Fruit fly (Drosophila melanogaster) whole organism, embryonic: ENCODE measurements around the gene CG17202.

Experiments used
- Adf1 ChIP-seq: fragments of 200-800 bp; sonication (Bioruptor generic); IDR thresholded peaks from 2 replicates; pipeline ENCODE4 v1.3.6; 2022; ENCODE audit warnings: missing biosample characterization, missing genetic modification characterization
- Atf-2 ChIP-seq: fragments of 200-800 bp; sonication (Bioruptor generic); optimal IDR thresholded peaks from 2 replicates; lab custom pipeline; 2016; ENCODE audit warnings: missing biosample characterization, missing genetic modification characterization
- CG10366 ChIP-seq: fragments of 200-800 bp; sonication (Bioruptor generic); IDR thresholded peaks from 2 replicates; pipeline ENCODE4 v1.3.6; 2022; ENCODE audit warnings: missing biosample characterization, missing genetic modification characterization
- CG11085 ChIP-seq: fragments of 200-800 bp; sonication (Bioruptor generic); IDR thresholded peaks from 2 replicates; pipeline ENCODE4 v1.3.6; 2022; ENCODE audit warnings: missing biosample characterization, missing genetic modification characterization
- CG12219 ChIP-seq: fragments of 200-800 bp; sonication (Bioruptor generic); optimal IDR thresholded peaks from 3 replicates; lab custom pipeline; 2018; ENCODE audit warnings: missing biosample characterization, mild to moderate bottlenecking, missing genetic modification characterization
- CG14050 ChIP-seq: fragments of 200-800 bp; sonication (Bioruptor generic); IDR thresholded peaks from 3 replicates; pipeline ENCODE4 v1.3.6; 2022; ENCODE audit warnings: missing biosample characterization, missing genetic modification characterization
- CG14965 ChIP-seq: fragments of 200-800 bp; sonication (Bioruptor generic); optimal IDR thresholded peaks from 2 replicates; lab custom pipeline; 2016; ENCODE audit warnings: missing biosample characterization, missing genetic modification characterization, borderline replicate concordance
- CG15269 ChIP-seq: fragments of 200-800 bp; sonication (Bioruptor generic); optimal IDR thresholded peaks from 2 replicates; lab custom pipeline; 2018; ENCODE audit warnings: missing biosample characterization, mild to moderate bottlenecking, missing genetic modification characterization, moderate library complexity
- CG1529 ChIP-seq: fragments of 200-800 bp; sonication (Bioruptor generic); optimal IDR thresholded peaks from 3 replicates; lab custom pipeline; 2018; ENCODE audit warnings: missing biosample characterization, missing genetic modification characterization
- CG18011 ChIP-seq: fragments of 200-800 bp; sonication (Bioruptor generic); optimal IDR thresholded peaks from 2 replicates; lab custom pipeline; 2017; ENCODE audit warnings: missing biosample characterization, missing genetic modification characterization, mild to moderate bottlenecking, moderate library complexity, missing genotype
- CG18476 ChIP-seq: fragments of 200-800 bp; sonication (Bioruptor generic); optimal IDR thresholded peaks from 2 replicates; lab custom pipeline; 2016; ENCODE audit warnings: missing biosample characterization, mild to moderate bottlenecking, missing genetic modification characterization
- CG18619 ChIP-seq: fragments of 200-800 bp; sonication (Bioruptor generic); optimal IDR thresholded peaks from 3 replicates; lab custom pipeline; 2017; ENCODE audit warnings: missing biosample characterization, mild to moderate bottlenecking, missing genetic modification characterization
- CG30020 ChIP-seq: fragments of 200-800 bp; optimal IDR thresholded peaks from 2 replicates; lab custom pipeline; 2019; ENCODE audit warnings: missing biosample characterization, mild to moderate bottlenecking, missing genetic modification characterization, moderate library complexity
- CG30403 ChIP-seq: fragments of 200-800 bp; sonication (Bioruptor generic); optimal IDR thresholded peaks from 3 replicates; lab custom pipeline; 2016; ENCODE audit warnings: missing biosample characterization, missing genetic modification characterization
- CG4730 ChIP-seq: fragments of 200-800 bp; sonication (Bioruptor generic); IDR thresholded peaks from 2 replicates; pipeline ENCODE4 v1.3.6; 2022; ENCODE audit warnings: missing biosample characterization, missing genetic modification characterization
- CG8290 ChIP-seq, 3 experiments: fragments of 200-800 bp; sonication (Bioruptor generic); optimal IDR thresholded peaks; 2 replicates each; lab custom pipeline; 2016 to 2019; ENCODE audit warnings: missing biosample characterization in 3 of 3, missing genetic modification characterization in 3 of 3, mild to moderate bottlenecking in 2 of 3, moderate library complexity in 1 of 3
- CG8765 ChIP-seq: fragments of 200-800 bp; sonication (Bioruptor generic); IDR thresholded peaks from 2 replicates; pipeline ENCODE4 v1.3.6; 2022; ENCODE audit warnings: missing biosample characterization, missing genetic modification characterization
- CG8944 ChIP-seq: fragments of 200-800 bp; sonication (Bioruptor generic); optimal IDR thresholded peaks from 3 replicates; lab custom pipeline; 2016; ENCODE audit warnings: missing biosample characterization, missing genetic modification characterization
- CG9797 ChIP-seq: fragments of 200-800 bp; sonication (Bioruptor generic); optimal IDR thresholded peaks from 3 replicates; lab custom pipeline; 2018; ENCODE audit warnings: missing biosample characterization, mild to moderate bottlenecking, missing genetic modification characterization
- CG9817 ChIP-seq: fragments of 200-800 bp; sonication (Bioruptor generic); optimal IDR thresholded peaks from 2 replicates; lab custom pipeline; 2018; ENCODE audit warnings: missing biosample characterization, mild to moderate bottlenecking, missing genetic modification characterization, moderate library complexity
- Camta ChIP-seq: fragments of 200-800 bp; sonication (Bioruptor generic); optimal IDR thresholded peaks from 2 replicates; lab custom pipeline; 2016; ENCODE audit warnings: missing biosample characterization, missing genetic modification characterization
- CkIIα-i1 ChIP-seq: fragments of 200-800 bp; sonication (Bioruptor generic); IDR thresholded peaks from 2 replicates; pipeline ENCODE4 v1.3.6; 2022; ENCODE audit warnings: missing biosample characterization, missing genetic modification characterization
- CrebB ChIP-seq: fragments of 200-800 bp; sonication (Bioruptor generic); optimal IDR thresholded peaks from 3 replicates; lab custom pipeline; 2018; ENCODE audit warnings: missing biosample characterization, mild to moderate bottlenecking, missing genetic modification characterization
- Dbx ChIP-seq: fragments of 200-800 bp; sonication (Bioruptor generic); IDR thresholded peaks from 3 replicates; pipeline ENCODE4 v1.3.6; 2022; ENCODE audit warnings: missing biosample characterization, missing genetic modification characterization
- E2f2 ChIP-seq: fragments of 200-800 bp; sonication (Bioruptor generic); IDR thresholded peaks from 2 replicates; pipeline ENCODE4 v1.3.6; 2022; ENCODE audit warnings: missing biosample characterization, missing genetic modification characterization
- H2.0 ChIP-seq: fragments of 200-800 bp; sonication (Bioruptor generic); IDR thresholded peaks from 2 replicates; pipeline ENCODE4 v1.3.6; 2022; ENCODE audit warnings: missing biosample characterization, missing genetic modification characterization
- Hr39 ChIP-seq: fragments of >200 bp; optimal IDR thresholded peaks from 2 replicates; lab custom pipeline; 2017
- Max ChIP-seq: fragments of 200-800 bp; sonication (Bioruptor generic); optimal IDR thresholded peaks from 2 replicates; lab custom pipeline; 2016; ENCODE audit warnings: missing biosample characterization, mild to moderate bottlenecking, missing genetic modification characterization
- Poxn ChIP-seq: fragments of 200-800 bp; sonication (Bioruptor generic); IDR thresholded peaks from 2 replicates; pipeline ENCODE4 v1.3.6; 2022; ENCODE audit warnings: missing biosample characterization, missing genetic modification characterization
- Side ChIP-seq: fragments of 200-800 bp; sonication (Bioruptor generic); optimal IDR thresholded peaks from 2 replicates; lab custom pipeline; 2016; ENCODE audit warnings: missing biosample characterization, missing genetic modification characterization
- Usf ChIP-seq: fragments of 200-800 bp; sonication (Bioruptor generic); optimal IDR thresholded peaks from 2 replicates; lab custom pipeline; 2017; ENCODE audit warnings: missing genotype, missing biosample characterization, missing genetic modification characterization
- YL-1 ChIP-seq: fragments of 200-800 bp; sonication (Bioruptor generic); optimal IDR thresholded peaks from 3 replicates; lab custom pipeline; 2017; ENCODE audit warnings: missing biosample characterization, mild to moderate bottlenecking, missing genetic modification characterization
- abd-A ChIP-seq: fragments of 200-800 bp; sonication (Bioruptor generic); optimal IDR thresholded peaks from 3 replicates; lab custom pipeline; 2019; ENCODE audit warnings: missing biosample characterization, mild to moderate bottlenecking, missing genetic modification characterization, moderate library complexity
- da ChIP-seq: fragments of 200-800 bp; sonication (Bioruptor generic); optimal IDR thresholded peaks from 2 replicates; lab custom pipeline; 2016; ENCODE audit warnings: missing biosample characterization, missing genetic modification characterization
- dan ChIP-seq: fragments of 200-800 bp; sonication (Bioruptor generic); IDR thresholded peaks from 2 replicates; pipeline ENCODE4 v1.3.6; 2022; ENCODE audit warnings: missing biosample characterization, missing genetic modification characterization
- dmrt11E ChIP-seq: fragments of 200-800 bp; sonication (Bioruptor generic); optimal IDR thresholded peaks from 3 replicates; lab custom pipeline; 2018; ENCODE audit warnings: missing biosample characterization, mild to moderate bottlenecking, missing genetic modification characterization, moderate library complexity
- ftz-f1 ChIP-seq: fragments of 200-800 bp; sonication (Bioruptor generic); optimal IDR thresholded peaks from 2 replicates; lab custom pipeline; 2016; ENCODE audit warnings: missing biosample characterization, missing genetic modification characterization
- fu2 ChIP-seq: fragments of 200-800 bp; sonication (Bioruptor generic); optimal IDR thresholded peaks from 2 replicates; lab custom pipeline; 2016; ENCODE audit warnings: missing biosample characterization, missing genetic modification characterization
- gem ChIP-seq: fragments of 200-800 bp; sonication (Bioruptor generic); optimal IDR thresholded peaks from 2 replicates; lab custom pipeline; 2019; ENCODE audit warnings: missing biosample characterization, mild to moderate bottlenecking, missing genetic modification characterization, moderate library complexity
- grau ChIP-seq: fragments of 200-800 bp; optimal IDR thresholded peaks from 3 replicates; lab custom pipeline; 2019; ENCODE audit warnings: missing biosample characterization, mild to moderate bottlenecking, missing genetic modification characterization, moderate library complexity
- her ChIP-seq: fragments of 200-800 bp; sonication (Bioruptor generic); optimal IDR thresholded peaks from 2 replicates; lab custom pipeline; 2016; ENCODE audit warnings: missing biosample characterization, missing genetic modification characterization
- hth ChIP-seq: fragments of >200 bp; optimal IDR thresholded peaks from 2 replicates; lab custom pipeline; 2017; ENCODE audit warnings: inconsistent platforms
- ind ChIP-seq: fragments of 200-800 bp; sonication (Bioruptor generic); optimal IDR thresholded peaks from 3 replicates; lab custom pipeline; 2016; ENCODE audit warnings: missing biosample characterization, missing genetic modification characterization
- insv ChIP-seq, 2 experiments: fragments of 200-800 bp; sonication (Bioruptor generic); optimal IDR thresholded peaks; 3 replicates each; lab custom pipeline; 2016 to 2018; ENCODE audit warnings: missing biosample characterization in 2 of 2, missing genetic modification characterization in 2 of 2
- luna ChIP-seq: fragments of 200-800 bp; sonication (Bioruptor generic); optimal IDR thresholded peaks from 2 replicates; lab custom pipeline; 2016; ENCODE audit warnings: missing biosample characterization, missing genetic modification characterization
- nerfin-2 ChIP-seq: fragments of 200-800 bp; sonication (Bioruptor generic); IDR thresholded peaks from 2 replicates; pipeline ENCODE4 v1.3.6; 2022; ENCODE audit warnings: missing biosample characterization, missing genetic modification characterization; ENCODE audit not compliant: partially characterized antibody
- pho ChIP-seq: fragments of 200-800 bp; sonication (Bioruptor generic); optimal IDR thresholded peaks from 2 replicates; lab custom pipeline; 2016; ENCODE audit warnings: missing biosample characterization, missing genetic modification characterization
- rib ChIP-seq: fragments of 200-800 bp; sonication (Bioruptor generic); IDR thresholded peaks from 2 replicates; pipeline ENCODE4 v1.3.6; 2022; ENCODE audit warnings: missing biosample characterization, missing genetic modification characterization
- sens-2 ChIP-seq: fragments of 200-800 bp; sonication (Bioruptor generic); IDR thresholded peaks from 2 replicates; pipeline ENCODE4 v1.3.6; 2022; ENCODE audit warnings: missing biosample characterization, missing genetic modification characterization
- slou ChIP-seq: fragments of 200-800 bp; sonication (Bioruptor generic); optimal IDR thresholded peaks from 3 replicates; lab custom pipeline; 2016; ENCODE audit warnings: missing biosample characterization, missing genetic modification characterization
- tll ChIP-seq, 2 experiments: fragments of 200-800 bp in 1 of 2; fragments of >200 bp in 1 of 2; sonication (Bioruptor generic) in 1 of 2; optimal IDR thresholded peaks; 2 replicates each; lab custom pipeline; 2017 to 2019; ENCODE audit warnings: missing biosample characterization in 2 of 2, missing genetic modification characterization in 2 of 2, mild to moderate bottlenecking in 1 of 2, moderate library complexity in 1 of 2
- wor ChIP-seq: fragments of 200-800 bp; sonication (Bioruptor generic); IDR thresholded peaks from 2 replicates; pipeline ENCODE4 v1.3.6; 2022; ENCODE audit warnings: missing biosample characterization, missing genetic modification characterization
- z ChIP-seq: fragments of 200-800 bp; sonication (Bioruptor generic); IDR thresholded peaks from 3 replicates; pipeline ENCODE4 v1.3.6; 2022; ENCODE audit warnings: missing biosample characterization, missing genetic modification characterization

The CG17202 gene

dm6 chr3R:12433764-12434163 lies 11.2 kb downstream of the CG17202 start, which contains the start of the genes Aos1 and Srlp (continued):
- TF ChIP-seq nerfin-2 (GFP tag; lab: Robert Waterston, UW) (no peak), dmrt11E (peak; percentile 51), CG10366 (no peak), pho (GFP tag; lab: Kevin White, UChicago) (no peak), Max (GFP tag; lab: Kevin White, UChicago) (peak; percentile 56), Dbx (GFP tag; lab: Robert Waterston, UW) (0 out of 3 replicates have a peak, but pooled peaks have one; percentile 44), insv (GFP tag; optimal IDR thresholded peaks at IDR 0.05; lab: Kevin White, UChicago) (peak in 1 of 2 experiments; percentile 23), ind (peak; percentile 56), CG30020 (tag; lab: Kevin White, UChicago) (peak; percentile 74), CG18619 (GFP tag; lab: Kevin White, UChicago) (peak; percentile 26), CG9817 (tag; lab: Kevin White, UChicago) (peak; percentile 69), ftz-f1 (GFP tag; lab: Kevin White, UChicago) (no peak), CG1529 (GFP tag; lab: Kevin White, UChicago) (no peak), her (GFP tag; lab: Kevin White, UChicago) (no peak), wor (GFP tag; lab: Robert Waterston, UW) (no peak), Atf-2 (GFP tag; lab: Kevin White, UChicago) (no peak), CkIIα-i1 (GFP tag; lab: Robert Waterston, UW) (no peak), H2.0 (GFP tag; lab: Robert Waterston, UW) (no peak), abd-A (tag; lab: Kevin White, UChicago) (no peak), CG14050 (no peak), CG8765 (GFP tag; lab: Robert Waterston, UW) (no peak), luna (GFP tag; lab: Kevin White, UChicago) (no peak), CG14965 (GFP tag; lab: Kevin White, UChicago) (no peak), YL-1 (GFP tag; lab: Kevin White, UChicago) (peak; percentile 63), fu2 (GFP tag; lab: Kevin White, UChicago) (no peak), CG4730 (GFP tag; lab: Robert Waterston, UW) (no peak), dan (no peak), CG8290 (GFP tag; optimal IDR thresholded peaks at IDR 0.05; lab: Kevin White, UChicago) (peak; percentile 19), CG8290 (tag; optimal IDR thresholded peaks at IDR 0.05; lab: Kevin White, UChicago) (no peak), da (GFP tag; lab: Kevin White, UChicago) (no peak), slou (peak; percentile 17), gem (tag; lab: Kevin White, UChicago) (no peak), CrebB (tag; lab: Kevin White, UChicago) (no peak), Side (GFP tag; lab: Kevin White, UChicago) (no peak), rib (GFP tag; lab: Robert Waterston, UW) (no peak), E2f2 (GFP tag; lab: Robert Waterston, UW) (peak; percentile 69), CG11085 (GFP tag; lab: Robert Waterston, UW) (no peak), Usf (peak; percentile 9), Poxn (GFP tag; lab: Robert Waterston, UW) (no peak), CG12219 (GFP tag; lab: Kevin White, UChicago) (no peak), hth (lab: Kevin White, UChicago) (no peak), CG15269 (tag; lab: Kevin White, UChicago) (no peak), z (GFP tag; lab: Robert Waterston, UW) (no peak), Camta (GFP tag; lab: Kevin White, UChicago) (no peak), grau (tag; lab: Kevin White, UChicago) (peak; percentile 71), tll (GFP tag; optimal IDR thresholded peaks at IDR 0.05; lab: Kevin White, UChicago) (no peak), CG18476 (no peak), CG30403 (peak; percentile 73), sens-2 (GFP tag; lab: Robert Waterston, UW) (no peak), Hr39 (lab: Kevin White, UChicago) (no peak), CG9797 (GFP tag; lab: Kevin White, UChicago) (peak; percentile 63), Adf1 (GFP tag; lab: Robert Waterston, UW) (no peak), CG18011 (GFP tag; lab: Kevin White, UChicago) (peak; percentile 11), CG8944 (GFP tag; lab: Kevin White, UChicago) (no peak)
